Worm (Caenorhabditis elegans) whole organism, L4 larva: Measurements from ENCODE around the gene Y75B8A.7.
A peak's percentile ranks its signal among the peaks of the same experiment; 100 is the strongest.

Experiments used
- F26F4.8 ChIP-seq: fragments of 200-800 bp; sonication (Bioruptor generic); conservative IDR thresholded peaks from 2 replicates; pipeline ENCODE4 v1.3.6; 2022; ENCODE audit warnings: missing genetic modification characterization, missing compliant biosample characterization
- F44E2.7 ChIP-seq: fragments of 200-800 bp; sonication (Bioruptor generic); IDR thresholded peaks from 2 replicates; pipeline ENCODE4 v2.1.2; 2022; ENCODE audit warnings: missing genetic modification characterization, missing compliant biosample characterization
- aha-1 ChIP-seq: fragments of 150-350 bp; peaks from one replicate; lab custom pipeline; 2014; ENCODE audit warnings: missing biosample characterization, missing genetic modification characterization
- ama-1 ChIP-seq: fragments of 150-350 bp; optimal IDR thresholded peaks from 2 replicates; lab custom pipeline; 2014; ENCODE audit warnings: inconsistent platforms, mixed read lengths
- attf-4 ChIP-seq: sonication (generic microtip); optimal IDR thresholded peaks from 3 replicates; lab custom pipeline; 2017; ENCODE audit warnings: missing biosample characterization, missing genetic modification characterization
- ceh-82 ChIP-seq: sonication (generic microtip); optimal IDR thresholded peaks from 2 replicates; lab custom pipeline; 2017; ENCODE audit warnings: missing biosample characterization, missing genetic modification characterization
- ces-1 ChIP-seq: fragments of 150-350 bp; sonication (generic microtip); optimal IDR thresholded peaks from 4 replicates; lab custom pipeline; 2014; ENCODE audit warnings: missing biosample characterization, missing genetic modification reagents, missing genetic modification characterization
- daf-19 ChIP-seq: fragments of 200-800 bp; sonication (Bioruptor generic); conservative IDR thresholded peaks from 2 replicates; pipeline ENCODE4 v1.3.6; 2022; ENCODE audit warnings: missing genetic modification characterization, missing compliant biosample characterization
- dpl-1 ChIP-seq: fragments of 150-350 bp; optimal IDR thresholded peaks from 2 replicates; lab custom pipeline; 2014; ENCODE audit warnings: missing biosample characterization, missing genetic modification reagents, missing genetic modification characterization
- fkh-10 ChIP-seq: fragments of 150-350 bp; optimal IDR thresholded peaks from 2 replicates; lab custom pipeline; 2014; ENCODE audit warnings: missing biosample characterization, missing genetic modification reagents, missing genetic modification characterization
- fos-1 ChIP-seq: fragments of 150-350 bp; optimal IDR thresholded peaks from 2 replicates; lab custom pipeline; 2014; ENCODE audit warnings: missing biosample characterization, missing genetic modification characterization
- gei-8 ChIP-seq: fragments of 200-800 bp; sonication (Bioruptor generic); optimal IDR thresholded peaks from 2 replicates; lab custom pipeline; 2018; ENCODE audit warnings: mild to moderate bottlenecking, missing genetic modification characterization, missing compliant biosample characterization
- jun-1 ChIP-seq: fragments of 150-350 bp; optimal IDR thresholded peaks from 2 replicates; lab custom pipeline; 2014; ENCODE audit warnings: missing biosample characterization, missing genetic modification reagents, missing genetic modification characterization
- lin-1 ChIP-seq: fragments of 200-800 bp; sonication (Bioruptor generic); IDR thresholded peaks from 2 replicates; pipeline ENCODE4 v1.3.6; 2022; ENCODE audit warnings: missing genetic modification reagents, missing genetic modification characterization, missing compliant biosample characterization
- lin-15B ChIP-seq: fragments of 150-350 bp; sonication (generic microtip); optimal IDR thresholded peaks from 3 replicates; lab custom pipeline; 2014; ENCODE audit warnings: missing biosample characterization, missing genetic modification characterization
- lin-38 ChIP-seq: fragments of 200-800 bp; sonication (Bioruptor generic); IDR thresholded peaks from 2 replicates; pipeline ENCODE4 v1.3.6; 2022; ENCODE audit warnings: missing genetic modification reagents, missing genetic modification characterization, missing compliant biosample characterization
- lin-39 ChIP-seq: fragments of 150-350 bp; optimal IDR thresholded peaks from 2 replicates; lab custom pipeline; 2014; ENCODE audit warnings: missing biosample characterization, missing genetic modification reagents, missing genetic modification characterization
- mxl-3 ChIP-seq: fragments of 200-800 bp; sonication (Bioruptor generic); optimal IDR thresholded peaks from 2 replicates; lab custom pipeline; 2018; ENCODE audit warnings: mild to moderate bottlenecking, missing genetic modification characterization, missing compliant biosample characterization
- nhr-237 ChIP-seq: sonication (generic microtip); optimal IDR thresholded peaks from 2 replicates; lab custom pipeline; 2017; ENCODE audit warnings: missing biosample characterization, missing genetic modification characterization
- nhr-25 ChIP-seq: sonication (generic microtip); optimal IDR thresholded peaks from 2 replicates; lab custom pipeline; 2017; ENCODE audit warnings: missing genetic modification characterization, mild to moderate bottlenecking, missing compliant biosample characterization, antibody characterized with exemption, moderate library complexity, borderline replicate concordance; ENCODE audit not compliant: insufficient read depth
- nhr-28 ChIP-seq: fragments of 150-350 bp; optimal IDR thresholded peaks from 2 replicates; lab custom pipeline; 2014; ENCODE audit warnings: missing biosample characterization, missing genetic modification characterization
- nhr-42 ChIP-seq: fragments of 200-800 bp; sonication (Bioruptor generic); IDR thresholded peaks from 2 replicates; pipeline ENCODE4 v1.3.6; 2022; ENCODE audit warnings: missing genetic modification characterization, missing compliant biosample characterization
- nhr-76 ChIP-seq: fragments of 150-350 bp; optimal IDR thresholded peaks from 2 replicates; lab custom pipeline; 2014; ENCODE audit warnings: missing biosample characterization, missing genetic modification characterization
- nhr-77 ChIP-seq: fragments of 150-350 bp; optimal IDR thresholded peaks from 2 replicates; lab custom pipeline; 2014; ENCODE audit warnings: missing biosample characterization, missing genetic modification characterization
- pha-4 ChIP-seq, 2 experiments: fragments of 150-350 bp in 1 of 2; fragments of 200-800 bp in 1 of 2; sonication (Bioruptor generic) in 1 of 2; IDR thresholded peaks in 1 of 2; optimal IDR thresholded peaks in 1 of 2; 2 replicates each; pipeline versions ENCODE4 v1.3.6 to Lab custom; 2014 to 2022; ENCODE audit warnings: missing genetic modification characterization in 2 of 2, missing genetic modification reagents in 2 of 2, missing biosample characterization in 1 of 2, missing compliant biosample characterization in 1 of 2
- set-16 ChIP-seq: fragments of 200-800 bp; sonication (Bioruptor generic); IDR thresholded peaks from 2 replicates; pipeline ENCODE4 v1.3.6; 2022; ENCODE audit warnings: missing genetic modification reagents, missing genetic modification characterization, missing compliant biosample characterization
- skn-1 ChIP-seq: fragments of 150-350 bp; optimal IDR thresholded peaks from 2 replicates; lab custom pipeline; 2014; ENCODE audit warnings: missing biosample characterization, missing genetic modification characterization
- spr-1 ChIP-seq: sonication (generic microtip); optimal IDR thresholded peaks from 2 replicates; lab custom pipeline; 2016; ENCODE audit warnings: mild to moderate bottlenecking, missing genetic modification characterization, missing compliant biosample characterization
- unc-130 ChIP-seq: sonication (generic microtip); optimal IDR thresholded peaks from 2 replicates; lab custom pipeline; 2016; ENCODE audit warnings: missing genetic modification reagents, missing genetic modification characterization, missing compliant biosample characterization
- unc-62 ChIP-seq, 3 experiments: fragments of 150-350 bp in 1 of 3; sonication (generic microtip); optimal IDR thresholded peaks in 2 of 3; peaks in 1 of 3; 1 replicate in 1 of 3; 2 replicates in 2 of 3; lab custom pipeline; 2014 to 2017; ENCODE audit warnings: missing biosample characterization in 3 of 3, missing genetic modification characterization in 3 of 3, missing genetic modification reagents in 3 of 3, missing genotype in 1 of 3
- zfp-3 ChIP-seq: fragments of 200-800 bp; sonication (Bioruptor generic); conservative IDR thresholded peaks from 2 replicates; pipeline ENCODE4 v1.3.6; 2022; ENCODE audit warnings: missing genetic modification reagents, missing genetic modification characterization, missing compliant biosample characterization
- zip-11 ChIP-seq: fragments of 200-800 bp; sonication (Bioruptor generic); IDR thresholded peaks from 2 replicates; pipeline ENCODE4 v1.3.6; 2022; ENCODE audit warnings: missing genetic modification characterization, missing compliant biosample characterization
- ztf-11 ChIP-seq: fragments of 150-350 bp; optimal IDR thresholded peaks from 2 replicates; lab custom pipeline; 2014; ENCODE audit warnings: missing biosample characterization, missing genetic modification characterization
- ztf-7 ChIP-seq: fragments of 150-350 bp; optimal IDR thresholded peaks from 2 replicates; lab custom pipeline; 2014; ENCODE audit warnings: missing biosample characterization, missing genetic modification characterization

The Y75B8A.7 gene

ce11 chrIII:12138235-12138634 lies 14.5 kb upstream of the Y75B8A.7 start (continued):
- TF ChIP-seq unc-62 (GFP tag; optimal IDR thresholded peaks at IDR 0.05 in 1 of 2; lab: Kevin White, UChicago) (no peak), unc-62 (tag; optimal IDR thresholded peaks at IDR 0.05; lab: Kevin White, UChicago) (no peak), gei-8 (GFP tag; lab: Kevin White, UChicago) (no peak), zfp-3 (GFP tag; lab: Robert Waterston, UW) (no peak), ztf-11 (no peak), attf-4 (no peak)

ce11 chrIII:12139471-12139870 lies 13.2 kb upstream of the Y75B8A.7 start:
- TF ChIP-seq nhr-28 (tag; lab: Kevin White, UChicago), result peak; percentile 8
- TF ChIP-seq unc-130 (GFP tag; lab: Kevin White, UChicago), result no peak

ce11 chrIII:12142419-12143107 lies 10.1 kb upstream of the Y75B8A.7 start:
- TF ChIP-seq zfp-3 (GFP tag; lab: Robert Waterston, UW), result no peak
- peak; percentile 60 for TF ChIP-seq nhr-25 (tag; lab: Kevin White, UChicago)
- TF ChIP-seq lin-39, result no peak
- TF ChIP-seq nhr-28 (tag; lab: Kevin White, UChicago), result peak; percentile 34
- peak; percentile 70 for TF ChIP-seq aha-1 (tag; lab: Kevin White, UChicago)

ce11 chrIII:12143792-12144191 lies 8.9 kb upstream of the Y75B8A.7 start:
- TF ChIP-seq aha-1 (tag; lab: Kevin White, UChicago) (no peak), zfp-3 (GFP tag; lab: Robert Waterston, UW) (no peak), F44E2.7 (GFP tag; lab: Robert Waterston, UW) (no peak), pha-4 (GFP tag; IDR thresholded peaks at IDR 0.05; lab: Robert Waterston, UW) (no peak), pha-4 (tag; optimal IDR thresholded peaks at IDR 0.05; lab: Kevin White, UChicago) (no peak), fos-1 (tag; lab: Kevin White, UChicago) (no peak), spr-1 (tag; lab: Kevin White, UChicago) (no peak), ces-1 (no peak), ztf-7 (tag; lab: Kevin White, UChicago) (no peak), ceh-82 (no peak), nhr-237 (no peak), fkh-10 (GFP tag; lab: Kevin White, UChicago) (no peak), nhr-28 (tag; lab: Kevin White, UChicago) (no peak), lin-1 (GFP tag; lab: Robert Waterston, UW) (no peak), nhr-42 (no peak), lin-38 (no peak), mxl-3 (GFP tag; lab: Kevin White, UChicago) (no peak), lin-15B (tag; lab: Kevin White, UChicago) (no peak), nhr-77 (tag; lab: Kevin White, UChicago) (no peak)

ce11 chrIII:12149958-12150357 lies 2.7 kb upstream of the Y75B8A.7 start:
- no peak for TF ChIP-seq lin-38
- no peak for TF ChIP-seq dpl-1 (GFP tag; lab: Kevin White, UChicago)
- no peak for TF ChIP-seq skn-1 (tag; lab: Kevin White, UChicago)
- no peak for TF ChIP-seq zip-11 (GFP tag; lab: Robert Waterston, UW)
- no peak for TF ChIP-seq nhr-76 (tag; lab: Kevin White, UChicago)
- 0 out of 2 replicates have a peak, but pooled peaks have one; percentile 39 for TF ChIP-seq pha-4 (GFP tag; IDR thresholded peaks at IDR 0.05; lab: Robert Waterston, UW)
- TF ChIP-seq pha-4 (tag; optimal IDR thresholded peaks at IDR 0.05; lab: Kevin White, UChicago), result no peak
- TF ChIP-seq unc-130 (GFP tag; lab: Kevin White, UChicago), result no peak
- no peak for TF ChIP-seq F26F4.8 (GFP tag; lab: Robert Waterston, UW)
- TF ChIP-seq jun-1 (tag; lab: Kevin White, UChicago), result no peak
- no peak for TF ChIP-seq ztf-11
- TF ChIP-seq ama-1, result no peak
- TF ChIP-seq daf-19, result no peak
- peak; percentile 70 for TF ChIP-seq set-16
